Worm (Caenorhabditis elegans): ENCODE data around the gene F09B12.7.

DNA sequence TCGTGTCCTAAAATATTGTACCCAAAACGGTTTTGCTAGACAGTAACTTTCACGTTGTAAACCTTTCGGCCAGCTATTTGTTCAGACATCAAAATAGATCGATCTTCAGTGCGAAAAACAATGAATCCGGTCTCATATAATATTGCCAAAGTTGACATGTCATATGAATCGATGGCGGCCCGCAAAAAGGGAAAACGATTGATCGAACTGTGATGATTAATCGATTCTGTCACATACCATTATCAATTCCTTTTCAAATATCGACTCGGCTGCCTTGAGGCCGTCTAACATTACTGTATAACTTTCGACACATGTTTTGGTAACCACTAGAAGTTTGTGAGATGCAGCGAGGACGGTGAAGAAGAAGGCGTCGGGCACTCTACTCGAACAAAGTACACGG is 22.0 kb downstream of the F09B12.7 start:
- TF ChIP-seq odd-2 (tag; optimal IDR thresholded peaks at IDR 0.05) = no peak
- TF ChIP-seq tbx-2 (tag; optimal IDR thresholded peaks at IDR 0.05) = no peak
- TF ChIP-seq dve-1 (tag; optimal IDR thresholded peaks at IDR 0.05) = no peak
- no peak for TF ChIP-seq pag-3 (tag; optimal IDR thresholded peaks at IDR 0.05; ENCODE audit: borderline replicate concordance)
- no peak for TF ChIP-seq fkh-10 (GFP tag; optimal IDR thresholded peaks at IDR 0.05)
- TF ChIP-seq pqm-1 (tag; optimal IDR thresholded peaks at IDR 0.05) = no peak
- no peak for TF ChIP-seq zip-5 (tag; optimal IDR thresholded peaks at IDR 0.05)
- TF ChIP-seq ceh-31 (tag; optimal IDR thresholded peaks at IDR 0.05) = no peak
- no peak for TF ChIP-seq lim-6 (tag; optimal IDR thresholded peaks at IDR 0.05)
- no peak for TF ChIP-seq pros-1 (tag; optimal IDR thresholded peaks at IDR 0.05)
- TF ChIP-seq F13H6.1 (tag; optimal IDR thresholded peaks at IDR 0.05) = no peak
- TF ChIP-seq lin-11 (tag; optimal IDR thresholded peaks at IDR 0.05) = no peak
- no peak for TF ChIP-seq gmeb-2 (tag; optimal IDR thresholded peaks at IDR 0.05)
